Fruit fly (Drosophila melanogaster) whole organism, embryonic: ENCODE measurements around the gene Fmr1.

ENCODE experiments used
- Atf3 ChIP-seq: fragments of 200-800 bp; sonication (Bioruptor generic); optimal IDR thresholded peaks from 3 replicates; lab custom pipeline; 2016; ENCODE audit warnings: missing biosample characterization, missing genetic modification characterization
- CG11398 ChIP-seq: fragments of 200-800 bp; sonication (Bioruptor generic); optimal IDR thresholded peaks from 2 replicates; lab custom pipeline; 2016; ENCODE audit warnings: missing biosample characterization, missing genetic modification characterization
- CG11723 ChIP-seq: fragments of 200-800 bp; sonication (Bioruptor generic); optimal IDR thresholded peaks from 2 replicates; lab custom pipeline; 2017; ENCODE audit warnings: missing biosample characterization, mild to moderate bottlenecking, missing genetic modification characterization
- CG12104 ChIP-seq: fragments of 200-800 bp; sonication (Bioruptor generic); optimal IDR thresholded peaks from 3 replicates; lab custom pipeline; 2016; ENCODE audit warnings: missing biosample characterization, missing genetic modification characterization
- CG12236 ChIP-seq: fragments of 200-800 bp; sonication (Bioruptor generic); optimal IDR thresholded peaks from 2 replicates; lab custom pipeline; 2016; ENCODE audit warnings: missing biosample characterization, missing genetic modification characterization
- CG12769 ChIP-seq: fragments of 200-800 bp; sonication (Bioruptor generic); optimal IDR thresholded peaks from 2 replicates; lab custom pipeline; 2019; ENCODE audit warnings: missing biosample characterization, mild to moderate bottlenecking, missing genetic modification characterization, moderate library complexity
- CG13296 ChIP-seq: fragments of 200-800 bp; sonication (Bioruptor generic); optimal IDR thresholded peaks from 3 replicates; lab custom pipeline; 2018; ENCODE audit warnings: missing biosample characterization, mild to moderate bottlenecking, missing genetic modification characterization
- CG14014 ChIP-seq: fragments of 200-800 bp; sonication (Bioruptor generic); IDR thresholded peaks from 2 replicates; pipeline ENCODE4 v1.3.6; 2022; ENCODE audit warnings: missing biosample characterization, missing genetic modification characterization
- CG14050 ChIP-seq: fragments of 200-800 bp; sonication (Bioruptor generic); IDR thresholded peaks from 3 replicates; pipeline ENCODE4 v1.3.6; 2022; ENCODE audit warnings: missing biosample characterization, missing genetic modification characterization
- CG16815 ChIP-seq: fragments of 200-800 bp; sonication (Bioruptor generic); optimal IDR thresholded peaks from 3 replicates; lab custom pipeline; 2017; ENCODE audit warnings: missing biosample characterization, mild to moderate bottlenecking, missing genetic modification characterization
- CG17568 ChIP-seq: fragments of 200-800 bp; sonication (Bioruptor generic); optimal IDR thresholded peaks from 2 replicates; lab custom pipeline; 2018; ENCODE audit warnings: missing biosample characterization, mild to moderate bottlenecking, missing genetic modification characterization, moderate library complexity
- CG18476 ChIP-seq: fragments of 200-800 bp; sonication (Bioruptor generic); optimal IDR thresholded peaks from 2 replicates; lab custom pipeline; 2016; ENCODE audit warnings: missing biosample characterization, mild to moderate bottlenecking, missing genetic modification characterization
- CG4360 ChIP-seq: fragments of 200-800 bp; sonication (Bioruptor generic); IDR thresholded peaks from 2 replicates; pipeline ENCODE4 v1.3.6; 2022; ENCODE audit warnings: missing biosample characterization, missing genetic modification characterization
- CG6854 ChIP-seq: fragments of 200-800 bp; sonication (Bioruptor generic); optimal IDR thresholded peaks from 3 replicates; lab custom pipeline; 2017; ENCODE audit warnings: missing biosample characterization, mild to moderate bottlenecking, missing genetic modification characterization
- CG7839 ChIP-seq: fragments of 200-800 bp; sonication (Bioruptor generic); optimal IDR thresholded peaks from 3 replicates; lab custom pipeline; 2018; ENCODE audit warnings: missing biosample characterization, mild to moderate bottlenecking, missing genetic modification characterization, moderate library complexity
- CG8359 ChIP-seq: fragments of 200-800 bp; sonication (Bioruptor generic); optimal IDR thresholded peaks from 2 replicates; lab custom pipeline; 2017; ENCODE audit warnings: missing biosample characterization, mild to moderate bottlenecking, missing genetic modification characterization, borderline replicate concordance
- CG8924 ChIP-seq: fragments of 200-800 bp; optimal IDR thresholded peaks from 3 replicates; lab custom pipeline; 2019; ENCODE audit warnings: missing biosample characterization, mild to moderate bottlenecking, missing genetic modification characterization, moderate library complexity
- CkIIα-i1 ChIP-seq: fragments of 200-800 bp; sonication (Bioruptor generic); IDR thresholded peaks from 2 replicates; pipeline ENCODE4 v1.3.6; 2022; ENCODE audit warnings: missing biosample characterization, missing genetic modification characterization
- D19A ChIP-seq: fragments of 200-800 bp; optimal IDR thresholded peaks from 3 replicates; lab custom pipeline; 2019; ENCODE audit warnings: missing biosample characterization, mild to moderate bottlenecking, missing genetic modification characterization, moderate library complexity
- D19B ChIP-seq: fragments of 200-800 bp; sonication (Bioruptor generic); optimal IDR thresholded peaks from 2 replicates; lab custom pipeline; 2017; ENCODE audit warnings: missing biosample characterization, mild to moderate bottlenecking, missing genetic modification characterization
- Hand ChIP-seq: fragments of 200-800 bp; sonication (Bioruptor generic); optimal IDR thresholded peaks from 2 replicates; lab custom pipeline; 2017; ENCODE audit warnings: mild to moderate bottlenecking, missing biosample characterization, missing genetic modification reagents, missing genetic modification characterization
- Hr3 ChIP-seq: fragments of 200-800 bp; sonication (Bioruptor generic); optimal IDR thresholded peaks from 3 replicates; lab custom pipeline; 2016; ENCODE audit warnings: missing biosample characterization, missing genetic modification characterization
- NC2β ChIP-seq: fragments of 200-800 bp; sonication (Bioruptor generic); optimal IDR thresholded peaks from 2 replicates; lab custom pipeline; 2016; ENCODE audit warnings: missing biosample characterization, missing genetic modification characterization
- Oaz ChIP-seq: fragments of 200-800 bp; sonication (Bioruptor generic); IDR thresholded peaks from 2 replicates; pipeline ENCODE4 v1.3.6; 2022; ENCODE audit warnings: missing biosample characterization, missing genetic modification characterization
- Poxn ChIP-seq: fragments of 200-800 bp; sonication (Bioruptor generic); IDR thresholded peaks from 2 replicates; pipeline ENCODE4 v1.3.6; 2022; ENCODE audit warnings: missing biosample characterization, missing genetic modification characterization
- Scr ChIP-seq: fragments of 200-800 bp; sonication (Bioruptor generic); IDR thresholded peaks from 2 replicates; pipeline ENCODE4 v1.3.6; 2022; ENCODE audit warnings: missing biosample characterization, missing genetic modification characterization; ENCODE audit not compliant: partially characterized antibody
- bigmax ChIP-seq: fragments of 200-800 bp; sonication (Bioruptor generic); optimal IDR thresholded peaks from 2 replicates; lab custom pipeline; 2018; ENCODE audit warnings: missing biosample characterization, mild to moderate bottlenecking, missing genetic modification characterization
- bowl ChIP-seq: fragments of 200-800 bp; sonication (Bioruptor generic); IDR thresholded peaks from 2 replicates; pipeline ENCODE4 v1.3.6; 2022; ENCODE audit warnings: missing biosample characterization, missing genetic modification characterization
- chif ChIP-seq, 2 experiments: fragments of 200-800 bp; sonication (Bioruptor generic); optimal IDR thresholded peaks; 3 replicates each; lab custom pipeline; 2016; ENCODE audit warnings: missing biosample characterization in 2 of 2, missing genetic modification characterization in 2 of 2
- chinmo ChIP-seq: fragments of 200-800 bp; sonication (Bioruptor generic); IDR thresholded peaks from 4 replicates; pipeline ENCODE4 v1.3.6; 2022; ENCODE audit warnings: missing biosample characterization, missing genetic modification characterization; ENCODE audit not compliant: partially characterized antibody
- corto ChIP-seq: fragments of 200-800 bp; sonication (Bioruptor generic); optimal IDR thresholded peaks from 2 replicates; lab custom pipeline; 2016; ENCODE audit warnings: missing biosample characterization, mild to moderate bottlenecking, missing genetic modification characterization, moderate library complexity
- dmrt99B ChIP-seq: fragments of 200-800 bp; sonication (Bioruptor generic); optimal IDR thresholded peaks from 2 replicates; lab custom pipeline; 2018; ENCODE audit warnings: missing biosample characterization, mild to moderate bottlenecking, missing genetic modification characterization, moderate library complexity
- ewg ChIP-seq: fragments of 200-800 bp; sonication (Bioruptor generic); optimal IDR thresholded peaks from 3 replicates; lab custom pipeline; 2017; ENCODE audit warnings: mild to moderate bottlenecking, missing biosample characterization, missing genetic modification reagents, missing genetic modification characterization
- fd96Cb ChIP-seq: fragments of 200-800 bp; sonication (Bioruptor generic); optimal IDR thresholded peaks from 2 replicates; lab custom pipeline; 2018; ENCODE audit warnings: missing biosample characterization, mild to moderate bottlenecking, missing genetic modification characterization, moderate library complexity
- hkb ChIP-seq, 2 experiments: fragments of 200-800 bp in 1 of 2; fragments of >200 bp in 1 of 2; sonication (Bioruptor generic) in 1 of 2; IDR thresholded peaks in 1 of 2; optimal IDR thresholded peaks in 1 of 2; 2 replicates each; pipeline versions ENCODE4 v1.3.6 to Lab custom; 2017 to 2022; ENCODE audit warnings: missing biosample characterization in 1 of 2, missing genetic modification characterization in 1 of 2
- kni ChIP-seq: fragments of 200-800 bp; sonication (Bioruptor generic); optimal IDR thresholded peaks from 3 replicates; lab custom pipeline; 2017; ENCODE audit warnings: mild to moderate bottlenecking, missing biosample characterization, missing genetic modification reagents, missing genetic modification characterization
- lab ChIP-seq: fragments of 200-800 bp; sonication (Bioruptor generic); optimal IDR thresholded peaks from 3 replicates; lab custom pipeline; 2017; ENCODE audit warnings: missing biosample characterization, missing genetic modification characterization, mild to moderate bottlenecking, moderate library complexity, missing genetic modification reagents
- nmo ChIP-seq: fragments of 200-800 bp; sonication (Bioruptor generic); optimal IDR thresholded peaks from 2 replicates; lab custom pipeline; 2018; ENCODE audit warnings: missing biosample characterization, mild to moderate bottlenecking, missing genetic modification characterization, moderate library complexity
- pzg ChIP-seq: fragments of 200-800 bp; sonication (Bioruptor generic); optimal IDR thresholded peaks from 3 replicates; lab custom pipeline; 2018; ENCODE audit warnings: missing biosample characterization, mild to moderate bottlenecking, missing genetic modification characterization, moderate library complexity
- salm ChIP-seq: fragments of 200-800 bp; sonication (Bioruptor generic); optimal IDR thresholded peaks from 2 replicates; lab custom pipeline; 2018; ENCODE audit warnings: missing biosample characterization, mild to moderate bottlenecking, missing genetic modification characterization
- schlank ChIP-seq: fragments of 200-800 bp; sonication (Bioruptor generic); optimal IDR thresholded peaks from 2 replicates; lab custom pipeline; 2018; ENCODE audit warnings: missing biosample characterization, mild to moderate bottlenecking, missing genetic modification characterization
- sens-2 ChIP-seq: fragments of 200-800 bp; sonication (Bioruptor generic); IDR thresholded peaks from 2 replicates; pipeline ENCODE4 v1.3.6; 2022; ENCODE audit warnings: missing biosample characterization, missing genetic modification characterization
- sisA ChIP-seq: fragments of 200-800 bp; sonication (Bioruptor generic); IDR thresholded peaks from 2 replicates; pipeline ENCODE4 v1.3.6; 2022; ENCODE audit warnings: missing biosample characterization, missing genetic modification characterization
- so ChIP-seq: fragments of 200-800 bp; sonication (Bioruptor generic); IDR thresholded peaks from 3 replicates; pipeline ENCODE4 v1.3.6; 2022; ENCODE audit warnings: missing biosample characterization, missing genetic modification characterization
- sug ChIP-seq: fragments of 200-800 bp; optimal IDR thresholded peaks from 2 replicates; lab custom pipeline; 2019; ENCODE audit warnings: missing biosample characterization, mild to moderate bottlenecking, missing genetic modification characterization, moderate library complexity
- tin ChIP-seq: fragments of 200-800 bp; sonication (Bioruptor generic); optimal IDR thresholded peaks from 3 replicates; lab custom pipeline; 2016; ENCODE audit warnings: missing biosample characterization, missing genetic modification characterization
- zen2 ChIP-seq: fragments of 200-800 bp; sonication (Bioruptor generic); IDR thresholded peaks from 3 replicates; pipeline ENCODE4 v1.3.6; 2022; ENCODE audit warnings: missing biosample characterization, missing genetic modification characterization; ENCODE audit not compliant: partially characterized antibody

Fmr1 gene

dm6 chr3R:10097531-10098295 lies 12.2 kb downstream of the Fmr1 start (continued):
- TF ChIP-seq tin (GFP tag; lab: Kevin White, UChicago) (peak; percentile 16), bowl (GFP tag; lab: Robert Waterston, UW) (0 out of 2 replicates have a peak, but pooled peaks have one; percentile 13), Oaz (GFP tag; lab: Robert Waterston, UW) (no peak; the same call in 1 of the 2 replicates), CG8359 (GFP tag; lab: Kevin White, UChicago) (no peak), ewg (GFP tag; lab: Kevin White, UChicago) (peak; percentile 38), CG18476 (GFP tag; lab: Kevin White, UChicago) (no peak), CG14014 (GFP tag; lab: Robert Waterston, UW) (peak; percentile 75), lab (peak; percentile 86), NC2β (GFP tag; lab: Kevin White, UChicago) (no peak), CG13296 (GFP tag; lab: Kevin White, UChicago) (peak; percentile 78), so (GFP tag; lab: Robert Waterston, UW) (peak; percentile 62; the same call in 1 of the 3 replicates), hkb (optimal IDR thresholded peaks at IDR 0.05; lab: Kevin White, UChicago) (no peak), hkb (GFP tag; IDR thresholded peaks at IDR 0.05; lab: Robert Waterston, UW) (peak; percentile 74), CG12769 (tag; lab: Kevin White, UChicago) (peak; percentile 60), CG17568 (GFP tag; lab: Kevin White, UChicago) (peak; percentile 19), bigmax (GFP tag; lab: Kevin White, UChicago) (no peak), D19B (GFP tag; lab: Kevin White, UChicago) (peak; percentile 84), sug (tag; lab: Kevin White, UChicago) (peak; percentile 90), pzg (GFP tag; lab: Kevin White, UChicago) (no peak), sens-2 (GFP tag; lab: Robert Waterston, UW) (no peak), CkIIα-i1 (GFP tag; lab: Robert Waterston, UW) (0 out of 2 replicates have a peak, but pooled peaks have one; percentile 37), CG11723 (GFP tag; lab: Kevin White, UChicago) (no peak), D19A (tag; lab: Kevin White, UChicago) (peak; percentile 93), Poxn (no peak), CG7839 (tag; lab: Kevin White, UChicago) (peak; percentile 76), fd96Cb (tag; lab: Kevin White, UChicago) (peak; percentile 58), Hand (GFP tag; lab: Kevin White, UChicago) (peak; percentile 56), CG12236 (peak; percentile 45), CG4360 (GFP tag; lab: Robert Waterston, UW) (peak; percentile 36; the same call in 1 of the 2 replicates), nmo (GFP tag; lab: Kevin White, UChicago) (peak; percentile 64), sisA (GFP tag; lab: Robert Waterston, UW) (peak; percentile 45; the same call in 1 of the 2 replicates), schlank (tag; lab: Kevin White, UChicago) (peak; percentile 73), CG6854 (GFP tag; lab: Kevin White, UChicago) (peak; percentile 46), zen2 (GFP tag; lab: Robert Waterston, UW) (no peak), CG16815 (GFP tag; lab: Kevin White, UChicago) (peak; percentile 4), CG12104 (GFP tag; lab: Kevin White, UChicago) (no peak), dmrt99B (tag; lab: Kevin White, UChicago) (peak; percentile 77), salm (tag; lab: Kevin White, UChicago) (peak; percentile 42), Hr3 (peak; percentile 52), CG8924 (tag; lab: Kevin White, UChicago) (peak; percentile 76), CG14050 (peak; percentile 34; the same call in 1 of the 3 replicates), Atf3 (GFP tag; lab: Kevin White, UChicago) (peak; percentile 27), CG11398 (GFP tag; lab: Kevin White, UChicago) (peak; percentile 58), chinmo (GFP tag; lab: Robert Waterston, UW) (peak; percentile 89; the same call in 3 of the 4 replicates), corto (GFP tag; lab: Kevin White, UChicago) (no peak), kni (GFP tag; lab: Kevin White, UChicago) (no peak), Scr (GFP tag; lab: Robert Waterston, UW) (peak; percentile 30; the same call in 1 of the 2 replicates), chif (GFP tag; optimal IDR thresholded peaks at IDR 0.05; lab: Kevin White, UChicago) (peak; percentile 46 to 52)
